Fruit fly (Drosophila melanogaster): Measurements from ENCODE around the gene Raf.

Raf gene

DNA sequence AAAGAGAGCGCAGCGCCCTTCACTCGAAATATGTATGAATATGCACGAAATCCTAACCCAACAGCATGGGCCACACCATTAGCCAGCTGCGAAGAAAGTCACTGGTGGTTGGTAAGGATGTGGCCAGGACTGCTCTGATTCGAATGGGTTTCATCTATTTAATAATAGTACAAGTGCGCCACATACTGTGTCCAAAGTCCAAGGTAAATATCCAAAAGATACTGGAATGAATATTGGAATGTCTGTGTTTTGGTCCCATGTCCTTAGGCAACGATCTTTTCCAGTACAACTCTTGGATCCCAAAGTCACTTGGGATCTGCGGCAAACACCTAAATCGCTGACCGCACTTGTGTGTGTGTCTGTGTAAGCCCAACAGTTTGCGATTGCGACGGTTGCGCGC, 11.0 kb downstream of the Raf start (continued):
- TF ChIP-seq NC2β (GFP tag; optimal IDR thresholded peaks at IDR 0.05) (no peak), sc (optimal IDR thresholded peaks at IDR 0.05) (no peak), sc (GFP tag; optimal IDR thresholded peaks at IDR 0.05) (no peak), unc-4 (GFP tag; IDR thresholded peaks at IDR 0.05; ENCODE audit: partially characterized antibody) (no peak), Dad (GFP tag; optimal IDR thresholded peaks at IDR 0.05) (peak; percentile 17), CG43689 (GFP tag; IDR thresholded peaks at IDR 0.05) (no peak), CG10321 (GFP tag; IDR thresholded peaks at IDR 0.05) (no peak), CG31365 (tag; optimal IDR thresholded peaks at IDR 0.05) (no peak), CHES-1-like (GFP tag; optimal IDR thresholded peaks at IDR 0.05) (peak; percentile 43), oc (tag; optimal IDR thresholded peaks at IDR 0.05) (peak; percentile 22), wek (GFP tag; optimal IDR thresholded peaks at IDR 0.05) (no peak), E2f2 (GFP tag; IDR thresholded peaks at IDR 0.05) (peak; percentile 32; the same call in 1 of the 2 replicates), CG5245 (GFP tag; optimal IDR thresholded peaks at IDR 0.05) (no peak), CG18476 (GFP tag; optimal IDR thresholded peaks at IDR 0.05) (no peak), CG1233 (GFP tag; optimal IDR thresholded peaks at IDR 0.05) (peak; percentile 46), CG11504 (tag; optimal IDR thresholded peaks at IDR 0.05) (peak; percentile 82), CG15696 (tag; optimal IDR thresholded peaks at IDR 0.05) (peak; percentile 2), CG16815 (GFP tag; optimal IDR thresholded peaks at IDR 0.05) (no peak), CG14667 (GFP tag; IDR thresholded peaks at IDR 0.05) (no peak), Sry-β (GFP tag; optimal IDR thresholded peaks at IDR 0.05) (no peak), CG42726 (GFP tag; IDR thresholded peaks at IDR 0.05; ENCODE audit: partially characterized antibody) (no peak), CG15073 (GFP tag; optimal IDR thresholded peaks at IDR 0.05) (no peak), Sox100B (GFP tag; optimal IDR thresholded peaks at IDR 0.05) (peak; percentile 78), CG31224 (GFP tag; IDR thresholded peaks at IDR 0.05) (0 out of 2 replicates have a peak, but pooled peaks have one; percentile 23), sug (tag; optimal IDR thresholded peaks at IDR 0.05) (no peak), insv (GFP tag; optimal IDR thresholded peaks at IDR 0.05) (no peak), Hr3 (GFP tag; optimal IDR thresholded peaks at IDR 0.05) (peak; percentile 36), maf-S (GFP tag; optimal IDR thresholded peaks at IDR 0.05) (no peak), dati (GFP tag; IDR thresholded peaks at IDR 0.05) (0 out of 2 replicates have a peak, but pooled peaks have one; percentile 51), CG8765 (GFP tag; IDR thresholded peaks at IDR 0.05) (no peak), CG1529 (GFP tag; optimal IDR thresholded peaks at IDR 0.05) (peak; percentile 23), gcm2 (GFP tag; optimal IDR thresholded peaks at IDR 0.05) (peak; percentile 12), CG12236 (GFP tag; optimal IDR thresholded peaks at IDR 0.05) (peak; percentile 17), CG17186 (GFP tag; optimal IDR thresholded peaks at IDR 0.05) (no peak), gce (GFP tag; IDR thresholded peaks at IDR 0.05) (no peak), kni (GFP tag; optimal IDR thresholded peaks at IDR 0.05) (no peak), CG32772 (GFP tag; IDR thresholded peaks at IDR 0.05) (peak; percentile 53), otp (GFP tag; IDR thresholded peaks at IDR 0.05) (peak; percentile 28; the same call in 1 of the 3 replicates), CG1832 (GFP tag; optimal IDR thresholded peaks at IDR 0.05) (no peak), B-H2 (GFP tag; optimal IDR thresholded peaks at IDR 0.05) (no peak), CG18599 (GFP tag; optimal IDR thresholded peaks at IDR 0.05) (peak; percentile 72), CG32532 (GFP tag; IDR thresholded peaks at IDR 0.05) (peak; percentile 15; the same call in 1 of the 2 replicates), CG8924 (tag; optimal IDR thresholded peaks at IDR 0.05) (peak; percentile 44), p53 (GFP tag; optimal IDR thresholded peaks at IDR 0.05) (no peak), Taf1 (GFP tag; IDR thresholded peaks at IDR 0.05) (0 out of 2 replicates have a peak, but pooled peaks have one; percentile 34), Ssrp (tag; optimal IDR thresholded peaks at IDR 0.05) (peak; percentile 60), CG30020 (tag; optimal IDR thresholded peaks at IDR 0.05) (no peak), lilli (GFP tag; optimal IDR thresholded peaks at IDR 0.05) (peak; percentile 58), Oaz (GFP tag; IDR thresholded peaks at IDR 0.05) (no peak), toy (GFP tag; IDR thresholded peaks at IDR 0.05) (no peak), ind (GFP tag; optimal IDR thresholded peaks at IDR 0.05) (peak; percentile 62), slou (GFP tag; optimal IDR thresholded peaks at IDR 0.05) (no peak)
